Fruit fly (Drosophila melanogaster) whole organism, embryonic: ENCODE data around the gene Aef1.

Experiments
- Bdp1 ChIP-seq: fragments of 200-800 bp; sonication (Bioruptor generic); optimal IDR thresholded peaks from 3 replicates; lab custom pipeline; 2016; ENCODE audit warnings: missing biosample characterization, missing genetic modification characterization
- Blimp-1 ChIP-seq: fragments of 200-800 bp; sonication (Bioruptor generic); optimal IDR thresholded peaks from 3 replicates; lab custom pipeline; 2018; ENCODE audit warnings: missing biosample characterization, missing genetic modification characterization, mild to moderate bottlenecking, moderate library complexity, missing genetic modification reagents
- BtbVII ChIP-seq: fragments of 200-800 bp; sonication (Bioruptor generic); optimal IDR thresholded peaks from 3 replicates; lab custom pipeline; 2017; ENCODE audit warnings: missing biosample characterization, mild to moderate bottlenecking, missing genetic modification characterization
- CG10959 ChIP-seq: fragments of 200-800 bp; sonication (Bioruptor generic); IDR thresholded peaks from 2 replicates; pipeline ENCODE4 v1.3.6; 2022; ENCODE audit warnings: missing biosample characterization, missing genetic modification characterization
- CG12659 ChIP-seq: fragments of 200-800 bp; sonication (Bioruptor generic); optimal IDR thresholded peaks from 3 replicates; lab custom pipeline; 2017; ENCODE audit warnings: mild to moderate bottlenecking, missing biosample characterization, missing genetic modification reagents, missing genetic modification characterization
- CG15479 ChIP-seq: fragments of 200-800 bp; sonication (Bioruptor generic); optimal IDR thresholded peaks from 3 replicates; lab custom pipeline; 2019; ENCODE audit warnings: missing biosample characterization, mild to moderate bottlenecking, missing genetic modification characterization, moderate library complexity
- CG15601 ChIP-seq: fragments of 200-800 bp; sonication (Bioruptor generic); optimal IDR thresholded peaks from 3 replicates; lab custom pipeline; 2019; ENCODE audit warnings: missing biosample characterization, mild to moderate bottlenecking, missing genetic modification characterization, moderate library complexity
- CG17385 ChIP-seq: fragments of 200-800 bp; sonication (Bioruptor generic); optimal IDR thresholded peaks from 3 replicates; lab custom pipeline; 2018; ENCODE audit warnings: missing biosample characterization, mild to moderate bottlenecking, missing genetic modification characterization
- CG18262 ChIP-seq: fragments of 200-800 bp; optimal IDR thresholded peaks from 3 replicates; lab custom pipeline; 2019; ENCODE audit warnings: missing biosample characterization, mild to moderate bottlenecking, missing genetic modification characterization, moderate library complexity
- CG31388 ChIP-seq: fragments of 200-800 bp; sonication (Bioruptor generic); optimal IDR thresholded peaks from 2 replicates; lab custom pipeline; 2016; ENCODE audit warnings: missing biosample characterization, missing genetic modification characterization
- CG4617 ChIP-seq: fragments of 200-800 bp; sonication (Bioruptor generic); optimal IDR thresholded peaks from 3 replicates; lab custom pipeline; 2016; ENCODE audit warnings: missing biosample characterization, missing genetic modification characterization, borderline replicate concordance
- CG6765 ChIP-seq: fragments of 200-800 bp; sonication (Bioruptor generic); optimal IDR thresholded peaks from 3 replicates; lab custom pipeline; 2017; ENCODE audit warnings: missing biosample characterization, mild to moderate bottlenecking, missing genetic modification characterization
- CG7372 ChIP-seq: fragments of 200-800 bp; sonication (Bioruptor generic); IDR thresholded peaks from 2 replicates; pipeline ENCODE4 v1.3.6; 2022; ENCODE audit warnings: missing biosample characterization, missing genetic modification characterization
- CG7556 ChIP-seq: fragments of 200-800 bp; sonication (Bioruptor generic); optimal IDR thresholded peaks from 2 replicates; lab custom pipeline; 2017; ENCODE audit warnings: missing biosample characterization, mild to moderate bottlenecking, missing genetic modification characterization
- CG7963 ChIP-seq: fragments of 200-800 bp; sonication (Bioruptor generic); IDR thresholded peaks from 3 replicates; pipeline ENCODE4 v1.3.6; 2022; ENCODE audit warnings: missing biosample characterization, missing genetic modification characterization; ENCODE audit not compliant: partially characterized antibody
- CG8388 ChIP-seq: fragments of 200-800 bp; sonication (Bioruptor generic); optimal IDR thresholded peaks from 2 replicates; lab custom pipeline; 2019; ENCODE audit warnings: missing biosample characterization, mild to moderate bottlenecking, missing genetic modification characterization, moderate library complexity
- CG8478 ChIP-seq: fragments of >200 bp; optimal IDR thresholded peaks from 2 replicates; lab custom pipeline; 2018
- CG8944 ChIP-seq: fragments of 200-800 bp; sonication (Bioruptor generic); optimal IDR thresholded peaks from 3 replicates; lab custom pipeline; 2016; ENCODE audit warnings: missing biosample characterization, missing genetic modification characterization
- CG9727 ChIP-seq: fragments of 200-800 bp; sonication (Bioruptor generic); optimal IDR thresholded peaks from 3 replicates; lab custom pipeline; 2017; ENCODE audit warnings: missing biosample characterization, mild to moderate bottlenecking, missing genetic modification characterization
- D ChIP-seq, 2 experiments: fragments of 200-800 bp in 1 of 2; fragments of >200 bp in 1 of 2; sonication (Bioruptor generic) in 1 of 2; optimal IDR thresholded peaks; 2 replicates in 1 of 2; 3 replicates in 1 of 2; lab custom pipeline; 2017; ENCODE audit warnings: mild to moderate bottlenecking in 1 of 2, missing biosample characterization in 1 of 2, missing genetic modification characterization in 1 of 2, missing genetic modification reagents in 1 of 2
- Ets65A ChIP-seq: fragments of 200-800 bp; sonication (Bioruptor generic); peaks from one replicate; lab custom pipeline; 2016; ENCODE audit warnings: missing biosample characterization, missing genetic modification characterization
- HLH54F ChIP-seq: fragments of 200-800 bp; sonication (Bioruptor generic); optimal IDR thresholded peaks from 3 replicates; lab custom pipeline; 2016; ENCODE audit warnings: missing biosample characterization, missing genetic modification characterization
- Hr51 ChIP-seq, 2 experiments: fragments of 200-800 bp; sonication (Bioruptor generic); optimal IDR thresholded peaks; 2 replicates in 1 of 2; 3 replicates in 1 of 2; lab custom pipeline; 2016 to 2018; ENCODE audit warnings: missing biosample characterization in 2 of 2, missing genetic modification characterization in 2 of 2, mild to moderate bottlenecking in 1 of 2, moderate library complexity in 1 of 2
- Hr78 ChIP-seq, 2 experiments: fragments of 200-800 bp in 1 of 2; fragments of >200 bp in 1 of 2; sonication (Bioruptor generic) in 1 of 2; optimal IDR thresholded peaks; 2 replicates each; lab custom pipeline; 2017 to 2019; ENCODE audit warnings: missing biosample characterization in 2 of 2, missing genetic modification characterization in 2 of 2, mild to moderate bottlenecking in 1 of 2, moderate library complexity in 1 of 2
- NK7.1 ChIP-seq: fragments of 200-800 bp; sonication (Bioruptor generic); optimal IDR thresholded peaks from 3 replicates; lab custom pipeline; 2016; ENCODE audit warnings: missing biosample characterization, missing genetic modification characterization
- Xrp1 ChIP-seq: fragments of 200-800 bp; sonication (Bioruptor generic); IDR thresholded peaks from 2 replicates; pipeline ENCODE4 v1.3.6; 2022; ENCODE audit warnings: missing biosample characterization, missing genetic modification characterization
- ab ChIP-seq: fragments of 200-800 bp; sonication (Bioruptor generic); optimal IDR thresholded peaks from 2 replicates; lab custom pipeline; 2016; ENCODE audit warnings: missing biosample characterization, missing genetic modification characterization
- abd-A ChIP-seq: fragments of 200-800 bp; sonication (Bioruptor generic); optimal IDR thresholded peaks from 3 replicates; lab custom pipeline; 2019; ENCODE audit warnings: missing biosample characterization, mild to moderate bottlenecking, missing genetic modification characterization, moderate library complexity
- chn ChIP-seq: fragments of 200-800 bp; sonication (Bioruptor generic); optimal IDR thresholded peaks from 2 replicates; lab custom pipeline; 2016; ENCODE audit warnings: missing biosample characterization, missing genetic modification characterization
- cwo ChIP-seq: fragments of 200-800 bp; sonication (Bioruptor generic); optimal IDR thresholded peaks from 3 replicates; lab custom pipeline; 2017; ENCODE audit warnings: missing biosample characterization, missing genetic modification characterization, mild to moderate bottlenecking, moderate library complexity, missing genetic modification reagents
- dysf ChIP-seq: fragments of 200-800 bp; sonication (Bioruptor generic); IDR thresholded peaks from 3 replicates; pipeline ENCODE4 v1.3.6; 2022; ENCODE audit warnings: missing biosample characterization, missing genetic modification characterization
- fd64A ChIP-seq: fragments of 200-800 bp; sonication (Bioruptor generic); optimal IDR thresholded peaks from 3 replicates; lab custom pipeline; 2018; ENCODE audit warnings: missing biosample characterization, mild to moderate bottlenecking, missing genetic modification characterization
- gem ChIP-seq: fragments of 200-800 bp; sonication (Bioruptor generic); optimal IDR thresholded peaks from 2 replicates; lab custom pipeline; 2019; ENCODE audit warnings: missing biosample characterization, mild to moderate bottlenecking, missing genetic modification characterization, moderate library complexity
- h ChIP-seq: fragments of >200 bp; optimal IDR thresholded peaks from 2 replicates; lab custom pipeline; 2017
- her ChIP-seq: fragments of 200-800 bp; sonication (Bioruptor generic); optimal IDR thresholded peaks from 2 replicates; lab custom pipeline; 2016; ENCODE audit warnings: missing biosample characterization, missing genetic modification characterization
- klu ChIP-seq: fragments of 200-800 bp; sonication (Bioruptor generic); IDR thresholded peaks from 2 replicates; pipeline ENCODE4 v1.3.6; 2022; ENCODE audit warnings: missing biosample characterization, missing genetic modification characterization
- lab ChIP-seq: fragments of 200-800 bp; sonication (Bioruptor generic); optimal IDR thresholded peaks from 3 replicates; lab custom pipeline; 2017; ENCODE audit warnings: missing biosample characterization, missing genetic modification characterization, mild to moderate bottlenecking, moderate library complexity, missing genetic modification reagents
- rib ChIP-seq: fragments of 200-800 bp; sonication (Bioruptor generic); IDR thresholded peaks from 2 replicates; pipeline ENCODE4 v1.3.6; 2022; ENCODE audit warnings: missing biosample characterization, missing genetic modification characterization
- row ChIP-seq: fragments of 200-800 bp; sonication (Bioruptor generic); IDR thresholded peaks from 3 replicates; pipeline ENCODE4 v1.3.6; 2022; ENCODE audit warnings: missing biosample characterization, missing genetic modification characterization
- salm ChIP-seq: fragments of 200-800 bp; sonication (Bioruptor generic); optimal IDR thresholded peaks from 2 replicates; lab custom pipeline; 2018; ENCODE audit warnings: missing biosample characterization, mild to moderate bottlenecking, missing genetic modification characterization
- sd ChIP-seq: fragments of 200-800 bp; sonication (Bioruptor generic); optimal IDR thresholded peaks from 3 replicates; lab custom pipeline; 2018; ENCODE audit warnings: missing biosample characterization, mild to moderate bottlenecking, missing genetic modification characterization, moderate library complexity
- sens ChIP-seq: fragments of 200-800 bp; sonication (Bioruptor generic); peaks from one replicate; lab custom pipeline; 2016; ENCODE audit warnings: missing biosample characterization, missing genetic modification characterization
- sens-2 ChIP-seq: fragments of 200-800 bp; sonication (Bioruptor generic); IDR thresholded peaks from 2 replicates; pipeline ENCODE4 v1.3.6; 2022; ENCODE audit warnings: missing biosample characterization, missing genetic modification characterization
- sqz ChIP-seq: fragments of 200-800 bp; sonication (Bioruptor generic); optimal IDR thresholded peaks from 3 replicates; lab custom pipeline; 2018; ENCODE audit warnings: missing biosample characterization, mild to moderate bottlenecking, missing genetic modification characterization
- tll ChIP-seq, 2 experiments: fragments of 200-800 bp in 1 of 2; fragments of >200 bp in 1 of 2; sonication (Bioruptor generic) in 1 of 2; optimal IDR thresholded peaks; 2 replicates each; lab custom pipeline; 2017 to 2019; ENCODE audit warnings: missing biosample characterization in 2 of 2, missing genetic modification characterization in 2 of 2, mild to moderate bottlenecking in 1 of 2, moderate library complexity in 1 of 2
- unpg ChIP-seq: fragments of 200-800 bp; sonication (Bioruptor generic); optimal IDR thresholded peaks from 3 replicates; lab custom pipeline; 2018; ENCODE audit warnings: missing biosample characterization, mild to moderate bottlenecking, missing genetic modification characterization, moderate library complexity
- vnd ChIP-seq: fragments of 200-800 bp; sonication (Bioruptor generic); IDR thresholded peaks from 3 replicates; pipeline ENCODE4 v1.3.6; 2022; ENCODE audit warnings: missing biosample characterization, missing genetic modification characterization; ENCODE audit not compliant: partially characterized antibody

The Aef1 gene

dm6 chr3L:21464240-21464639 lies 31.0 kb downstream of the Aef1 start (continued):
- TF ChIP-seq CG8944, result peak; percentile 8
- TF ChIP-seq ab (GFP tag; lab: Kevin White, UChicago), result no peak
- peak in 1 of 2 experiments; percentile 95 for TF ChIP-seq tll (GFP tag; optimal IDR thresholded peaks at IDR 0.05; lab: Kevin White, UChicago)
- peak; percentile 66 for TF ChIP-seq BtbVII (GFP tag; lab: Kevin White, UChicago)
- no peak for TF ChIP-seq HLH54F (GFP tag; lab: Kevin White, UChicago)
- TF ChIP-seq CG12659 (GFP tag; lab: Kevin White, UChicago), result peak; percentile 27
- TF ChIP-seq salm (tag; lab: Kevin White, UChicago), result peak; percentile 75
- TF ChIP-seq CG31388 (GFP tag; lab: Kevin White, UChicago), result peak; percentile 25
- TF ChIP-seq cwo (GFP tag; lab: Kevin White, UChicago), result no peak
- TF ChIP-seq NK7.1 (GFP tag; lab: Kevin White, UChicago), result peak; percentile 64
- TF ChIP-seq Hr51 (GFP tag; optimal IDR thresholded peaks at IDR 0.05; lab: Kevin White, UChicago), result peak in 1 of 2 experiments; percentile 57
- peak; percentile 88 for TF ChIP-seq Xrp1 (GFP tag; lab: Robert Waterston, UW)
- TF ChIP-seq sqz (GFP tag; lab: Kevin White, UChicago), result peak; percentile 68
- peak; percentile 55 for TF ChIP-seq lab (GFP tag; lab: Kevin White, UChicago)
- no peak for TF ChIP-seq CG4617 (GFP tag; lab: Kevin White, UChicago)
- no peak for TF ChIP-seq klu (GFP tag; lab: Robert Waterston, UW)
- peak; percentile 83 for TF ChIP-seq Blimp-1 (GFP tag; lab: Kevin White, UChicago)
- TF ChIP-seq CG8478 (lab: Kevin White, UChicago), result no peak
- peak; percentile 64 for TF ChIP-seq CG7556 (GFP tag; lab: Kevin White, UChicago)
- no peak for TF ChIP-seq CG7963 (GFP tag; lab: Robert Waterston, UW)
- peak; percentile 96 for TF ChIP-seq sens
- peak; percentile 32; the same call in 1 of the 2 replicates for TF ChIP-seq CG7372 (GFP tag; lab: Robert Waterston, UW)

dm6 chr3L:21465261-21466112 lies 32.3 kb downstream of the Aef1 start:
- 0 out of 3 replicates have a peak, but pooled peaks have one; percentile 12 for TF ChIP-seq row (GFP tag; lab: Robert Waterston, UW)
- TF ChIP-seq CG10959 (GFP tag; lab: Robert Waterston, UW), result no peak
- no peak for TF ChIP-seq rib (GFP tag; lab: Robert Waterston, UW)
- TF ChIP-seq unpg, result no peak
- no peak for TF ChIP-seq CG15601
- no peak for TF ChIP-seq CG6765
- TF ChIP-seq sd (tag; lab: Kevin White, UChicago), result peak; percentile 88
- no peak for TF ChIP-seq ab (GFP tag; lab: Kevin White, UChicago)
- TF ChIP-seq Hr78 (GFP tag; optimal IDR thresholded peaks at IDR 0.05; lab: Kevin White, UChicago), result peak in 1 of 2 experiments; percentile 33
- no peak for TF ChIP-seq vnd (GFP tag; lab: Robert Waterston, UW)
- TF ChIP-seq sens-2, result no peak
- TF ChIP-seq Ets65A, result peak; percentile 42
- TF ChIP-seq chn, result no peak
- no peak for TF ChIP-seq CG15479 (GFP tag; lab: Kevin White, UChicago)
- TF ChIP-seq abd-A (tag; lab: Kevin White, UChicago), result peak; percentile 63
- no peak for TF ChIP-seq CG17385 (GFP tag; lab: Kevin White, UChicago)
- TF ChIP-seq h, result no peak
- TF ChIP-seq CG18262 (tag; lab: Kevin White, UChicago), result peak; percentile 64
- TF ChIP-seq CG9727 (GFP tag; lab: Kevin White, UChicago), result no peak
- TF ChIP-seq CG8388 (GFP tag; lab: Kevin White, UChicago), result peak; percentile 98
- TF ChIP-seq D (optimal IDR thresholded peaks at IDR 0.05; lab: Kevin White, UChicago), result no peak
- peak; percentile 17 for TF ChIP-seq D (GFP tag; optimal IDR thresholded peaks at IDR 0.05; lab: Kevin White, UChicago)
- TF ChIP-seq Bdp1 (GFP tag; lab: Kevin White, UChicago), result no peak
- TF ChIP-seq gem (tag; lab: Kevin White, UChicago), result peak; percentile 17
- no peak for TF ChIP-seq dysf (GFP tag; lab: Robert Waterston, UW)
- TF ChIP-seq her (GFP tag; lab: Kevin White, UChicago), result no peak
- peak; percentile 83 for TF ChIP-seq fd64A
